Worm (Caenorhabditis elegans) whole organism, young adult: ENCODE results near the gene vnut-1.

Experiments
- B0336.3 ChIP-seq: fragments of 200-800 bp; sonication (Bioruptor generic); IDR thresholded peaks from 2 replicates; pipeline ENCODE4 v1.3.6; 2022; ENCODE audit warnings: missing genetic modification characterization, missing compliant biosample characterization
- C06A6.2 ChIP-seq: fragments of 200-800 bp; sonication (Bioruptor generic); conservative IDR thresholded peaks from 2 replicates; pipeline ENCODE4 v1.3.6; 2022; ENCODE audit warnings: missing genetic modification characterization, missing compliant biosample characterization
- C17E4.6 ChIP-seq: fragments of 200-800 bp; sonication (Bioruptor generic); IDR thresholded peaks from 2 replicates; pipeline ENCODE4 v1.3.6; 2022; ENCODE audit warnings: missing genetic modification reagents, missing genetic modification characterization, missing compliant biosample characterization
- F22D6.2 ChIP-seq: sonication (generic microtip); optimal IDR thresholded peaks from 2 replicates; lab custom pipeline; 2016; ENCODE audit warnings: mild to moderate bottlenecking, missing genetic modification characterization, missing compliant biosample characterization
- K12H6.12 ChIP-seq: fragments of 200-800 bp; sonication (Bioruptor generic); optimal IDR thresholded peaks from 2 replicates; lab custom pipeline; 2018; ENCODE audit warnings: mild to moderate bottlenecking, missing genetic modification characterization, missing compliant biosample characterization
- T07F8.4 ChIP-seq: sonication (generic microtip); optimal IDR thresholded peaks from 2 replicates; lab custom pipeline; 2016; ENCODE audit warnings: mild to moderate bottlenecking, missing genetic modification characterization, moderate library complexity, missing compliant biosample characterization
- Y67H2A.10 ChIP-seq: fragments of 200-800 bp; sonication (Bioruptor generic); conservative IDR thresholded peaks from 2 replicates; pipeline ENCODE4 v1.3.6; 2022; ENCODE audit warnings: missing genetic modification reagents, missing genetic modification characterization, missing compliant biosample characterization
- Y79H2A.3 ChIP-seq: fragments of 200-800 bp; sonication (Bioruptor generic); conservative IDR thresholded peaks from 2 replicates; pipeline ENCODE4 v1.3.6; 2022; ENCODE audit warnings: missing genetic modification reagents, missing genetic modification characterization, missing compliant biosample characterization
- bed-2 ChIP-seq: fragments of 200-800 bp; sonication (Bioruptor generic); IDR thresholded peaks from 2 replicates; pipeline ENCODE4 v1.3.6; 2022; ENCODE audit warnings: missing genetic modification reagents, missing genetic modification characterization, missing compliant biosample characterization
- ceh-27 ChIP-seq: fragments of 200-800 bp; sonication (Bioruptor generic); optimal IDR thresholded peaks from 2 replicates; lab custom pipeline; 2018; ENCODE audit warnings: mild to moderate bottlenecking, missing genetic modification characterization, moderate library complexity, missing compliant biosample characterization
- egrh-3 ChIP-seq: fragments of 200-800 bp; sonication (Bioruptor generic); IDR thresholded peaks from 2 replicates; pipeline ENCODE4 v1.3.6; 2022; ENCODE audit warnings: missing genetic modification reagents, missing genetic modification characterization, missing compliant biosample characterization
- ekl-4 ChIP-seq: fragments of 200-800 bp; sonication (Bioruptor generic); IDR thresholded peaks from 2 replicates; pipeline ENCODE4 v1.3.6; 2022; ENCODE audit warnings: missing genetic modification reagents, missing genetic modification characterization, missing compliant biosample characterization
- ets-4 ChIP-seq: fragments of 200-800 bp; sonication (Bioruptor generic); optimal IDR thresholded peaks from 2 replicates; lab custom pipeline; 2018; ENCODE audit warnings: mild to moderate bottlenecking, missing genetic modification characterization, missing compliant biosample characterization
- hlh-12 ChIP-seq: sonication (generic microtip); optimal IDR thresholded peaks from 2 replicates; lab custom pipeline; 2016; ENCODE audit warnings: missing genetic modification characterization, missing compliant biosample characterization
- mxl-1 ChIP-seq: sonication (generic microtip); optimal IDR thresholded peaks from 2 replicates; lab custom pipeline; 2016; ENCODE audit warnings: missing genetic modification characterization, missing compliant biosample characterization
- rpc-1 ChIP-seq, 2 experiments: fragments of 150-350 bp in 1 of 2; sonication (generic microtip) in 1 of 2; optimal IDR thresholded peaks; 2 replicates each; lab custom pipeline; 2014 to 2018; ENCODE audit warnings: missing biosample characterization in 1 of 2, missing genetic modification characterization in 1 of 2, missing genetic modification reagents in 1 of 2, missing genotype in 1 of 2
- sdz-38 ChIP-seq: sonication (generic microtip); optimal IDR thresholded peaks from 2 replicates; lab custom pipeline; 2016; ENCODE audit warnings: missing genotype, missing genetic modification characterization, missing compliant biosample characterization
- snpc-4 ChIP-seq, 5 experiments: fragments of 150-350 bp in 1 of 5; sonication (generic microtip) in 4 of 5; optimal IDR thresholded peaks; 2 replicates each; lab custom pipeline; 2014 to 2018; ENCODE audit warnings: missing genetic modification characterization in 5 of 5, missing biosample characterization in 3 of 5, antibody characterized with exemption in 2 of 5, mild to moderate bottlenecking in 2 of 5, missing compliant biosample characterization in 2 of 5, missing genotype in 2 of 5, moderate library complexity in 2 of 5, missing genetic modification reagents in 1 of 5
- sptf-2 ChIP-seq: fragments of 200-800 bp; sonication (Bioruptor generic); optimal IDR thresholded peaks from 2 replicates; lab custom pipeline; 2018; ENCODE audit warnings: mild to moderate bottlenecking, missing genetic modification characterization, missing compliant biosample characterization

Gene vnut-1

DNA sequence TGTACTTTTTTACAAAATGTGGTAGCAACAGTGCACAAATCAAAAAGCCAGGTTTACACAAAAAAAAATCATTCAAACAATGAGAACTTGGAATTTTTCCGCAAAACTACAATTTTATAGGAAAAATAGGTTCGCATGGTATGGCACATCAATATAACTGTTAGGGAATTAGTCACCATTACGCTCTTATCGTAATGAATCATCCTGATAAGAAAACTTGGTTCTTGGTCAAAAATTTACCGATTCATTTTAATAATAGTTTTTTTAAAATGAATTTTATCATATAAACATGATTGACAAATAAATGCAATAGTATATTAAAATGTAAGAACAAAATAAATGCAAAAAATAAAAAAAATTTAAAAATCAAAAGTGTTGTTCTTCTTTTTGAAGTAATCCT is 50.9 kb downstream of the vnut-1 start:
- no peak for TF ChIP-seq ceh-27 (GFP tag; lab: Kevin White, UChicago)
- TF ChIP-seq rpc-1 (optimal IDR thresholded peaks at IDR 0.05; lab: Kevin White, UChicago): no peak
- no peak for TF ChIP-seq rpc-1 (tag; optimal IDR thresholded peaks at IDR 0.05; lab: Kevin White, UChicago)
- no peak for TF ChIP-seq F22D6.2 (tag; lab: Kevin White, UChicago)
- TF ChIP-seq C17E4.6 (GFP tag; lab: Robert Waterston, UW): no peak
- TF ChIP-seq K12H6.12 (tag; lab: Kevin White, UChicago): no peak
- no peak for TF ChIP-seq ekl-4
- no peak for TF ChIP-seq sdz-38
- TF ChIP-seq Y79H2A.3: no peak
- TF ChIP-seq bed-2 (GFP tag; lab: Robert Waterston, UW): no peak
- TF ChIP-seq egrh-3 (GFP tag; lab: Robert Waterston, UW): no peak
- TF ChIP-seq B0336.3 (GFP tag; lab: Robert Waterston, UW): no peak
- no peak for TF ChIP-seq snpc-4 (GFP tag; optimal IDR thresholded peaks at IDR 0.05; lab: Kevin White, UChicago)
- TF ChIP-seq snpc-4 (tag; optimal IDR thresholded peaks at IDR 0.05; lab: Kevin White, UChicago): no peak
- TF ChIP-seq ets-4 (GFP tag; lab: Kevin White, UChicago): no peak
- no peak for TF ChIP-seq mxl-1 (tag; lab: Kevin White, UChicago)
- TF ChIP-seq sptf-2 (GFP tag; lab: Kevin White, UChicago): no peak
- no peak for TF ChIP-seq T07F8.4 (tag; lab: Kevin White, UChicago)
- no peak for TF ChIP-seq Y67H2A.10 (GFP tag; lab: Robert Waterston, UW)
- TF ChIP-seq C06A6.2 (GFP tag; lab: Robert Waterston, UW): no peak
- TF ChIP-seq hlh-12 (tag; lab: Kevin White, UChicago): no peak
